Worm (Caenorhabditis elegans): ENCODE results near the gene flh-3.
A peak's percentile ranks its signal among the peaks of the same experiment; 100 is the strongest.

- TF ChIP-seq dmd-4 (tag; optimal IDR thresholded peaks at IDR 0.05; ENCODE audit: borderline replicate concordance) (no peak), C08G9.2 (tag; optimal IDR thresholded peaks at IDR 0.05) (peak; percentile 23), unc-86 (tag; optimal IDR thresholded peaks at IDR 0.05) (peak; percentile 55), nhr-11 (tag; optimal IDR thresholded peaks at IDR 0.05) (no peak), pha-4 (tag; optimal IDR thresholded peaks at IDR 0.05) (no peak), ama-1 (optimal IDR thresholded peaks at IDR 0.05) (no peak), unc-42 (tag; optimal IDR thresholded peaks at IDR 0.05) (peak; percentile 65), F13H6.1 (tag; optimal IDR thresholded peaks at IDR 0.05) (peak; percentile 35), sox-2 (GFP tag; IDR thresholded peaks at IDR 0.05) (peak; percentile 72), ttx-3 (tag; optimal IDR thresholded peaks at IDR 0.05) (peak; percentile 73), hlh-13 (GFP tag; optimal IDR thresholded peaks at IDR 0.05) (no peak), mec-3 (tag; optimal IDR thresholded peaks at IDR 0.05; ENCODE audit: borderline replicate concordance) (no peak), nhr-232 (tag; optimal IDR thresholded peaks at IDR 0.05) (peak; percentile 72)
Observed at ce11 chrIV:9316068-9316681, 46.3 kb downstream of the flh-3 start, which contains the start of the genes F49C12.9 and rpn-7.

All from whole organism, late embryonic.